Fruit fly (Drosophila melanogaster): ENCODE data around the gene mRpS21.
A peak's percentile ranks its signal among the peaks of the same experiment; 100 is the strongest.

The mRpS21 gene

dm6 chr3R:13403032-13403459, 21.4 kb upstream of the mRpS21 start, which contains the start of gene Dpm3 (continued):
- TF ChIP-seq CG10431 (GFP tag; optimal IDR thresholded peaks at IDR 0.05) = no peak
- peak; percentile 65 for TF ChIP-seq CG2712 (tag; optimal IDR thresholded peaks at IDR 0.05)
- TF ChIP-seq CG14860 (GFP tag; IDR thresholded peaks at IDR 0.05; ENCODE audit: partially characterized antibody) = peak; percentile 91
- TF ChIP-seq Fer1 (GFP tag; optimal IDR thresholded peaks at IDR 0.05) = no peak
- peak; percentile 96 for TF ChIP-seq pzg (GFP tag; optimal IDR thresholded peaks at IDR 0.05)
- no peak for TF ChIP-seq Adf1 (GFP tag; IDR thresholded peaks at IDR 0.05)
- no peak for TF ChIP-seq sima (GFP tag; optimal IDR thresholded peaks at IDR 0.05)
- TF ChIP-seq CG12769 (tag; optimal IDR thresholded peaks at IDR 0.05) = peak; percentile 71
- TF ChIP-seq dmrt99B (tag; optimal IDR thresholded peaks at IDR 0.05) = no peak
- no peak for TF ChIP-seq peb (GFP tag; IDR thresholded peaks at IDR 0.05)
- no peak for TF ChIP-seq bab2 (GFP tag; optimal IDR thresholded peaks at IDR 0.05)
- TF ChIP-seq tna (GFP tag; IDR thresholded peaks at IDR 0.05; ENCODE audit: partially characterized antibody) = peak; percentile 82
- TF ChIP-seq Hr39 (optimal IDR thresholded peaks at IDR 0.05) = no peak
- no peak for TF ChIP-seq az2 (GFP tag; optimal IDR thresholded peaks at IDR 0.05)
- TF ChIP-seq bigmax (GFP tag; optimal IDR thresholded peaks at IDR 0.05) = no peak
- peak; percentile 65 for TF ChIP-seq gfzf (GFP tag; optimal IDR thresholded peaks at IDR 0.05)
- TF ChIP-seq sna (GFP tag; IDR thresholded peaks at IDR 0.05; ENCODE audit: partially characterized antibody) = peak; percentile 95
- peak; percentile 18 for TF ChIP-seq Blimp-1 (GFP tag; optimal IDR thresholded peaks at IDR 0.05)
- peak; percentile 7 for TF ChIP-seq Dad (GFP tag; optimal IDR thresholded peaks at IDR 0.05)
- no peak for TF ChIP-seq Oli (tag; optimal IDR thresholded peaks at IDR 0.05)
- TF ChIP-seq CG34224 (GFP tag; IDR thresholded peaks at IDR 0.05; ENCODE audit: partially characterized antibody) = peak; percentile 87
- TF ChIP-seq Doc2 (GFP tag; IDR thresholded peaks at IDR 0.05) = no peak
- TF ChIP-seq aop (GFP tag; IDR thresholded peaks at IDR 0.05) = no peak
- TF ChIP-seq CG8359 (GFP tag; optimal IDR thresholded peaks at IDR 0.05; ENCODE audit: borderline replicate concordance) = no peak
- TF ChIP-seq Eip74EF (GFP tag; optimal IDR thresholded peaks at IDR 0.05) = no peak
- TF ChIP-seq CG8944 (GFP tag; optimal IDR thresholded peaks at IDR 0.05) = peak; percentile 52
- TF ChIP-seq CkIIα-i1 (GFP tag; IDR thresholded peaks at IDR 0.05) = no peak
- peak; percentile 23 for TF ChIP-seq eyg (GFP tag; optimal IDR thresholded peaks at IDR 0.05)
- no peak for TF ChIP-seq CG6272 (GFP tag; IDR thresholded peaks at IDR 0.05)
- no peak for TF ChIP-seq CG12219 (GFP tag; optimal IDR thresholded peaks at IDR 0.05)
- no peak for TF ChIP-seq CG17359 (tag; optimal IDR thresholded peaks at IDR 0.05)
- TF ChIP-seq CG2678 (tag; optimal IDR thresholded peaks at IDR 0.05) = peak; percentile 18
- TF ChIP-seq Doc3 (GFP tag; IDR thresholded peaks at IDR 0.05; ENCODE audit: partially characterized antibody) = peak; percentile 95
- TF ChIP-seq CG12942 (GFP tag; optimal IDR thresholded peaks at IDR 0.05) = peak; percentile 22
- peak; percentile 38 for TF ChIP-seq Dip3 (GFP tag; optimal IDR thresholded peaks at IDR 0.05)
- TF ChIP-seq CG16815 (GFP tag; optimal IDR thresholded peaks at IDR 0.05) = no peak
- peak; percentile 15 for TF ChIP-seq chn (GFP tag; optimal IDR thresholded peaks at IDR 0.05)
- TF ChIP-seq grau (tag; optimal IDR thresholded peaks at IDR 0.05) = peak; percentile 21
- no peak for TF ChIP-seq rib (GFP tag; IDR thresholded peaks at IDR 0.05)
- no peak for TF ChIP-seq croc (GFP tag; conservative IDR thresholded peaks at IDR 0.05)
- no peak for TF ChIP-seq CG3995 (GFP tag; optimal IDR thresholded peaks at IDR 0.05)
- peak; percentile 50 for TF ChIP-seq CG17829 (tag; optimal IDR thresholded peaks at IDR 0.05)
- no peak for TF ChIP-seq CG3838 (GFP tag; optimal IDR thresholded peaks at IDR 0.05)
- no peak for TF ChIP-seq CG1647 (GFP tag; optimal IDR thresholded peaks at IDR 0.05)
- TF ChIP-seq prd (optimal IDR thresholded peaks at IDR 0.05) = no peak
- TF ChIP-seq prd (GFP tag; IDR thresholded peaks at IDR 0.05) = peak; percentile 43; the same call in 2 of the 3 replicates
- TF ChIP-seq CG34376 (GFP tag; optimal IDR thresholded peaks at IDR 0.05) = no peak
- TF ChIP-seq CG10959 (GFP tag; IDR thresholded peaks at IDR 0.05) = no peak
- peak; percentile 57 for TF ChIP-seq CG17802 (tag; optimal IDR thresholded peaks at IDR 0.05)
- peak; percentile 34 for TF ChIP-seq grn (GFP tag; optimal IDR thresholded peaks at IDR 0.05)
- peak; percentile 6 for TF ChIP-seq jumu (GFP tag; optimal IDR thresholded peaks at IDR 0.05)
